Fruit fly (Drosophila melanogaster) whole organism, pupa: ENCODE measurements around the gene Hsp70Ab.

ENCODE experiments used
- CG10348 ChIP-seq: fragments of 200-800 bp; sonication (Bioruptor generic); IDR thresholded peaks from 2 replicates; pipeline ENCODE4 v1.3.6; 2022; ENCODE audit warnings: missing biosample characterization, missing genetic modification characterization
- CG12605 ChIP-seq: fragments of 200-800 bp; sonication (Bioruptor generic); IDR thresholded peaks from 2 replicates; pipeline ENCODE4 v1.3.6; 2022; ENCODE audit warnings: missing biosample characterization, missing genetic modification characterization
- CG13204 ChIP-seq: fragments of 200-800 bp; sonication (Bioruptor generic); optimal IDR thresholded peaks from 2 replicates; lab custom pipeline; 2018; ENCODE audit warnings: missing biosample characterization, mild to moderate bottlenecking, missing genetic modification characterization, moderate library complexity
- CG15710 ChIP-seq: fragments of 200-800 bp; sonication (Bioruptor generic); optimal IDR thresholded peaks from 2 replicates; lab custom pipeline; 2018; ENCODE audit warnings: missing biosample characterization, mild to moderate bottlenecking, missing genetic modification characterization, moderate library complexity
- CG17806 ChIP-seq: fragments of 200-800 bp; sonication (Bioruptor generic); optimal IDR thresholded peaks from 2 replicates; lab custom pipeline; 2018; ENCODE audit warnings: missing biosample characterization, mild to moderate bottlenecking, missing genetic modification characterization, moderate library complexity
- CG32121 ChIP-seq: fragments of 200-800 bp; sonication (Bioruptor generic); IDR thresholded peaks from 2 replicates; pipeline ENCODE4 v1.3.6; 2022; ENCODE audit warnings: missing biosample characterization, missing genetic modification characterization
- CG4496 ChIP-seq: fragments of 200-800 bp; sonication (Bioruptor generic); IDR thresholded peaks from 3 replicates; pipeline ENCODE4 v1.3.6; 2022; ENCODE audit warnings: missing biosample characterization, missing genetic modification characterization
- CG8159 ChIP-seq: fragments of 200-800 bp; sonication (Bioruptor generic); optimal IDR thresholded peaks from 3 replicates; lab custom pipeline; 2018; ENCODE audit warnings: missing biosample characterization, mild to moderate bottlenecking, missing genetic modification characterization, moderate library complexity
- CG9948 ChIP-seq: fragments of 200-800 bp; sonication (Bioruptor generic); optimal IDR thresholded peaks from 2 replicates; lab custom pipeline; 2018; ENCODE audit warnings: missing biosample characterization, mild to moderate bottlenecking, missing genetic modification characterization, moderate library complexity
- D1 ChIP-seq: fragments of 200-800 bp; sonication (Bioruptor generic); optimal IDR thresholded peaks from 2 replicates; lab custom pipeline; 2018; ENCODE audit warnings: missing biosample characterization, mild to moderate bottlenecking, missing genetic modification characterization, moderate library complexity
- EcR ChIP-seq: fragments of 200-800 bp; sonication (Bioruptor generic); optimal IDR thresholded peaks from 3 replicates; lab custom pipeline; 2019; ENCODE audit warnings: missing biosample characterization, missing genetic modification characterization, mild to moderate bottlenecking, moderate library complexity, missing genetic modification reagents
- Ets98B ChIP-seq: fragments of 200-800 bp; sonication (Bioruptor generic); IDR thresholded peaks from 2 replicates; pipeline ENCODE4 v1.3.6; 2022; ENCODE audit warnings: missing biosample characterization, missing genetic modification characterization
- Pif1A ChIP-seq: fragments of 200-800 bp; sonication (Bioruptor generic); optimal IDR thresholded peaks from 3 replicates; lab custom pipeline; 2016; ENCODE audit warnings: missing biosample characterization, missing genetic modification characterization
- Pif1B ChIP-seq: fragments of 200-800 bp; sonication (Bioruptor generic); optimal IDR thresholded peaks from 3 replicates; lab custom pipeline; 2016; ENCODE audit warnings: missing biosample characterization, missing genetic modification characterization
- Snoo ChIP-seq: fragments of 200-800 bp; sonication (Bioruptor generic); optimal IDR thresholded peaks from 3 replicates; lab custom pipeline; 2017; ENCODE audit warnings: missing biosample characterization, mild to moderate bottlenecking, missing genetic modification characterization, inconsistent platforms
- fd96Ca ChIP-seq: fragments of 200-800 bp; sonication (Bioruptor generic); IDR thresholded peaks from 3 replicates; pipeline ENCODE4 v1.3.6; 2022; ENCODE audit warnings: missing biosample characterization, missing genetic modification characterization
- gl ChIP-seq: fragments of 200-800 bp; sonication (Bioruptor generic); optimal IDR thresholded peaks from 2 replicates; lab custom pipeline; 2018; ENCODE audit warnings: missing biosample characterization, mild to moderate bottlenecking, missing genetic modification characterization
- rn ChIP-seq: fragments of 200-800 bp; sonication (Bioruptor generic); IDR thresholded peaks from 2 replicates; pipeline ENCODE4 v1.3.6; 2022; ENCODE audit warnings: missing biosample characterization, missing genetic modification characterization

The Hsp70Ab gene

dm6 chr3R:11981962-11982361 lies 23.6 kb downstream of the Hsp70Ab start, which contains the start of gene CG12224:
Gene CG12224 (minus strand): TSS chr3R:11982062.
- TF ChIP-seq rn (GFP tag; lab: Robert Waterston, UW): no peak
- TF ChIP-seq CG13204 (GFP tag; lab: Kevin White, UChicago): no peak
- no peak for TF ChIP-seq D1 (tag; lab: Kevin White, UChicago)
- no peak for TF ChIP-seq CG15710
- no peak for TF ChIP-seq fd96Ca
- TF ChIP-seq CG8159 (tag; lab: Kevin White, UChicago): no peak
- TF ChIP-seq CG12605 (GFP tag; lab: Robert Waterston, UW): no peak
- no peak for TF ChIP-seq CG17806 (tag; lab: Kevin White, UChicago)
- TF ChIP-seq CG9948 (tag; lab: Kevin White, UChicago): no peak
- TF ChIP-seq Pif1A (GFP tag; lab: Kevin White, UChicago): no peak

dm6 chr3R:11982547-11982946 lies 24.2 kb downstream of the Hsp70Ab start:
- no peak for TF ChIP-seq Pif1A (GFP tag; lab: Kevin White, UChicago)
- peak; percentile 11 for TF ChIP-seq D1 (tag; lab: Kevin White, UChicago)

dm6 chr3R:11984441-11984840 lies 26.1 kb downstream of the Hsp70Ab start, which contains the start of gene CG3397:
Gene CG3397 (minus strand): TSS chr3R:11984541.
- TF ChIP-seq Snoo: no peak
- no peak for TF ChIP-seq CG12605 (GFP tag; lab: Robert Waterston, UW)
- TF ChIP-seq D1 (tag; lab: Kevin White, UChicago): no peak
- no peak for TF ChIP-seq gl (tag; lab: Kevin White, UChicago)
- no peak for TF ChIP-seq CG13204 (GFP tag; lab: Kevin White, UChicago)
- TF ChIP-seq fd96Ca: no peak
- no peak for TF ChIP-seq CG32121 (GFP tag; lab: Robert Waterston, UW)
- no peak for TF ChIP-seq EcR (GFP tag; lab: Kevin White, UChicago)
- no peak for TF ChIP-seq CG8159 (tag; lab: Kevin White, UChicago)
- TF ChIP-seq, all 21 proteins: peak for 0

dm6 chr3R:11984862-11985261 lies 26.5 kb downstream of the Hsp70Ab start:
- TF ChIP-seq EcR (GFP tag; lab: Kevin White, UChicago) (peak; percentile 79), CG15710 (no peak)

dm6 chr3R:11989206-11989605 lies 30.9 kb downstream of the Hsp70Ab start:
- no peak for TF ChIP-seq rn (GFP tag; lab: Robert Waterston, UW)
- TF ChIP-seq CG15710: no peak
- peak; percentile 87 for TF ChIP-seq CG13204 (GFP tag; lab: Kevin White, UChicago)
- TF ChIP-seq Snoo: no peak

- TF ChIP-seq CG32121 (GFP tag; lab: Robert Waterston, UW): no peak
- peak; percentile 42 for TF ChIP-seq CG13204 (GFP tag; lab: Kevin White, UChicago)
Observed at dm6 chr3R:11989996-11990395, 31.7 kb downstream of the Hsp70Ab start.

- TF ChIP-seq Pif1B (GFP tag; lab: Kevin White, UChicago) (no peak), D1 (tag; lab: Kevin White, UChicago) (no peak), Ets98B (no peak), CG15710 (no peak), fd96Ca (no peak), rn (GFP tag; lab: Robert Waterston, UW) (no peak), CG8159 (tag; lab: Kevin White, UChicago) (no peak), EcR (GFP tag; lab: Kevin White, UChicago) (no peak), CG10348 (GFP tag; lab: Robert Waterston, UW) (no peak), Snoo (no peak), CG12605 (GFP tag; lab: Robert Waterston, UW) (no peak)
Observed at dm6 chr3R:11991538-11992164, 33.3 kb downstream of the Hsp70Ab start.

dm6 chr3R:11992934-11993670 lies 34.8 kb downstream of the Hsp70Ab start, which contains the start of gene mfas:
Gene mfas (minus strand): TSS chr3R:11993315.
- TF ChIP-seq CG4496 (GFP tag; lab: Robert Waterston, UW) (0 out of 3 replicates have a peak, but pooled peaks have one; percentile 38), Pif1A (GFP tag; lab: Kevin White, UChicago) (peak; percentile 37), CG13204 (GFP tag; lab: Kevin White, UChicago) (peak; percentile 21), Pif1B (GFP tag; lab: Kevin White, UChicago) (peak; percentile 51), Snoo (peak; percentile 3), gl (tag; lab: Kevin White, UChicago) (no peak), CG12605 (GFP tag; lab: Robert Waterston, UW) (0 out of 2 replicates have a peak, but pooled peaks have one; percentile 9), EcR (GFP tag; lab: Kevin White, UChicago) (peak; percentile 58), rn (GFP tag; lab: Robert Waterston, UW) (no peak), Ets98B (no peak; the same call in 1 of the 2 replicates)
